Fruit fly (Drosophila melanogaster) whole organism: ENCODE results near the gene Nct.
A peak's percentile ranks its signal among the peaks of the same experiment; 100 is the strongest.

ENCODE experiments used
- CG8478 ChIP-seq: fragments of >200 bp; optimal IDR thresholded peaks from 2 replicates; lab custom pipeline; 2018; ENCODE audit warnings: inconsistent platforms
- Dll ChIP-seq: fragments of >200 bp; optimal IDR thresholded peaks from 2 replicates; lab custom pipeline; 2017
- EcR ChIP-seq, 2 experiments: fragments of >200 bp; optimal IDR thresholded peaks; 2 replicates each; lab custom pipeline; 2017; ENCODE audit warnings: missing biosample characterization in 2 of 2, missing genetic modification characterization in 2 of 2, missing genetic modification reagents in 2 of 2
- pan ChIP-seq: fragments of >200 bp; optimal IDR thresholded peaks from 2 replicates; lab custom pipeline; 2017
- psq ChIP-seq: fragments of >200 bp; optimal IDR thresholded peaks from 2 replicates; lab custom pipeline; 2017
- usp ChIP-seq: fragments of >200 bp; optimal IDR thresholded peaks from 2 replicates; lab custom pipeline; 2017; ENCODE audit warnings: missing biosample characterization, missing genetic modification characterization, mixed read lengths

The Nct gene

DNA sequence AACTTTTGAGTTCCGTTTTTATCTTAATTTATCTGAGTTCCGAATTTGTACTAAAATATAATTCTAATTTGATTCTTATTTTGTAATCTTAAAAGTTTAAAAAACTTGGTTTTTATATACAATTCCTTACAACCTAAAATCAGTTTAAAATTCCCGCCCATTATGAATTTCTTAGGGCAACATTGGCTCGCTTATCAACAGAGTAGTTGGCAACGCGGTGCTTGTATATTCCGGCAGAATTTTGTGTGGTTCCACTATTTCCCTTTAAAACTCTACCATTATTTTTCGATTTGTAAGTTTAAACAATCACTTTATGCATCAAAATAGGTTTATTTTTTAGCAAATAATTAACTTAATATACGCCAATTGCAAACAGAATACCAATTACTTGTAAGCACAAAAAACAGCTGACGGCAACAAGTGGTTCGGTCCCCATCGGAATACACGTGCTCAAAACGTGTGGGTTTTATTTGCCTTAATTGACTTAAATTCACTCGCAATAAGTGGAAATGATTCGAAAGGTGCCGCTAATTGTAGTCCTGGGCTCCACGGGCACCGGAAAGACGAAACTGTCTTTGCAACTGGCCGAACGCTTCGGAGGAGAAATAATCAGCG is 25.5 kb downstream of the Nct start, which contains the start of the genes CG11089 and CG31381:
TSS of gene CG11089 (plus strand) at position 203 of the 615 bp plus-strand sequence.
TSS of gene CG31381 (plus strand) at position 203 of the 615 bp plus-strand sequence.
- TF ChIP-seq usp = no peak
- no peak for TF ChIP-seq CG8478
- TF ChIP-seq Dll (lab: Kevin White, UChicago) = no peak
- TF ChIP-seq pan = no peak
- no peak for TF ChIP-seq EcR (GFP tag; optimal IDR thresholded peaks at IDR 0.05; lab: Kevin White, UChicago)
- no peak for TF ChIP-seq psq (lab: Kevin White, UChicago)

DNA sequence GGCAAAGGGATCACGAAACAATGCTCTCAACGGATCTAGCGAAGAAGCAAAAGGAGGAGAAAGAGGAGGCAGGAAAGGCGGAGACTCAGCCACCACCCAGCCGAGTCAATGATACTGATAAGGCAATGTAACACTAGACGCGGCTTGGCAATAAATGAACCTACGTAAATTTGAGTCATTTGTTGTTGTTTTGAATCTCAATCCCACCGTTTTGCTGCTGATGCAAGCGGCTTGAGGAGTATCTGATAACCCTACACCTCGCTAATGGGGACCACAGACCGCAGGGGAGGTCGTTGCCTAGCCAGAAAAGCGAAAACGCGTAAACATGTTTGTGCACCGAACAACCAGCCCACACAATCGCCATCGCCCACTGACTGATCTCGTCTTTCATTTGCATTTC is 27.3 kb downstream of the Nct start:
- TF ChIP-seq usp = no peak
- TF ChIP-seq CG8478 = no peak

DNA sequence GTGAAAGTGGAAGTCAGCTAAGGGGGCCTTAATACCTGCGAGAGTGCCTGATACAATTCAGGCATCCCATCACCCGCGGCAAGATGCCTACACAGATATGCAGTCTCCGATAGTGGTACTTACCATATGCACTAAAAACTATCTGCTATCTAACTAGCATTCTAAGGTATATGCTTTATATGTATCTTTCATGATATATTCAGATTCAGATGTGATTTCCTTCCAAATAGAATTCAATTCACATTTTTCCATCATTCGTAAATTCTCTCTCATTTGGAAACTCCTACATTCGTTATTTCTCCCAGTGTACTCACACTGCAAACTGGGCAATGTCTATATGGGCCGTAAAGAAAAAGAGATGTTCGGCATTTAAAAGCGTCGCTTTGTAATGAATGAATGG is 35.1 kb downstream of the Nct start:
- TF ChIP-seq EcR (GFP tag; optimal IDR thresholded peaks at IDR 0.05; lab: Kevin White, UChicago) (no peak), pan (no peak), usp (no peak), psq (lab: Kevin White, UChicago) (no peak), Dll (lab: Kevin White, UChicago) (no peak), CG8478 (no peak)

DNA sequence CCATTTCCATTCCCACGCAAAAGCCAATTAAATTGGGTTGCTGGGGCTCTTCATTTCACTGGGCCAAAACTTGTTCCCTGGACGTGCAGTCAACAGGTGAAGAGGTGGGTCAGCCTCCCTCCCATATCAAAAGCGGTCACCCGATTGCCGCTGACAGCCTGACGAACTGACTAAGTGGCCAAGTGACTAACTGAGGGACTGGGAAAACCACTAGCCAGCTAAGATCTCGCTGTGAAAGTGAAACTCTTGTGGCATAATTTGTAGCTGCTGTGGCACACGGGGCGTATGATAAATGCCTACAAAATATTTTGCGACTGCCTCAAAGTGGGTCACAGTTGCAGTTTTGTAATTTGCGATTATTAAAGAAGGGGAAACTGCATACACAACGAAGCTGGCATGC is 37.0 kb downstream of the Nct start:
- TF ChIP-seq usp (no peak), CG8478 (no peak), Dll (lab: Kevin White, UChicago) (no peak), psq (lab: Kevin White, UChicago) (no peak), pan (no peak), EcR (GFP tag; optimal IDR thresholded peaks at IDR 0.05; lab: Kevin White, UChicago) (no peak)

- TF ChIP-seq EcR (GFP tag; optimal IDR thresholded peaks at IDR 0.05; lab: Kevin White, UChicago) (no peak), psq (lab: Kevin White, UChicago) (no peak), pan (no peak), Dll (lab: Kevin White, UChicago) (no peak), CG8478 (no peak), usp (no peak)
Measured at dm6 chr3R:24889303-24889892, 38.0 kb downstream of the Nct start.

- no peak for TF ChIP-seq psq (lab: Kevin White, UChicago)
- no peak for TF ChIP-seq pan
- no peak for TF ChIP-seq CG8478
- no peak for TF ChIP-seq EcR (GFP tag; optimal IDR thresholded peaks at IDR 0.05; lab: Kevin White, UChicago)
- no peak for TF ChIP-seq Dll (lab: Kevin White, UChicago)
- no peak for TF ChIP-seq usp
Measured at dm6 chr3R:24890217-24890616, 38.8 kb downstream of the Nct start.

DNA sequence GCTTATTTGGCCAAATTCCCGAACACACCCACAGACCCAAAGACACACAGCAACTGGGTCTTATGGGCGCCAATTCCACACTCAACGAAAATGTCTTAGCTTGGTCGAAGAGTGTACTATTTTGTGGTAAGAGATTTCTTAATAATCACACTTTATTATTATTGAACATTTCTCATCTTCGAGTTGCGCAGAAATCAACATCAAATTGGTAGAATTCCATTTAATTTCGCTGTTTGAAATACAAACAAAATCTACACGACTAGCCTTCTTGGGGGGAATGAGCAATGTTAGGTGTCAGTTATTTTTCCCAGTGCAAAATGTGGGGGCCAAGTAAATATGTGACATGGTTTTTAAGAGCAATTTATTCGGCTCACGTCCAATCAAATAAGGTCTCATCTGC is 39.5 kb downstream of the Nct start:
- TF ChIP-seq usp (no peak), EcR (GFP tag; optimal IDR thresholded peaks at IDR 0.05; lab: Kevin White, UChicago) (no peak), CG8478 (no peak), pan (no peak), Dll (lab: Kevin White, UChicago) (no peak), psq (lab: Kevin White, UChicago) (no peak)

DNA sequence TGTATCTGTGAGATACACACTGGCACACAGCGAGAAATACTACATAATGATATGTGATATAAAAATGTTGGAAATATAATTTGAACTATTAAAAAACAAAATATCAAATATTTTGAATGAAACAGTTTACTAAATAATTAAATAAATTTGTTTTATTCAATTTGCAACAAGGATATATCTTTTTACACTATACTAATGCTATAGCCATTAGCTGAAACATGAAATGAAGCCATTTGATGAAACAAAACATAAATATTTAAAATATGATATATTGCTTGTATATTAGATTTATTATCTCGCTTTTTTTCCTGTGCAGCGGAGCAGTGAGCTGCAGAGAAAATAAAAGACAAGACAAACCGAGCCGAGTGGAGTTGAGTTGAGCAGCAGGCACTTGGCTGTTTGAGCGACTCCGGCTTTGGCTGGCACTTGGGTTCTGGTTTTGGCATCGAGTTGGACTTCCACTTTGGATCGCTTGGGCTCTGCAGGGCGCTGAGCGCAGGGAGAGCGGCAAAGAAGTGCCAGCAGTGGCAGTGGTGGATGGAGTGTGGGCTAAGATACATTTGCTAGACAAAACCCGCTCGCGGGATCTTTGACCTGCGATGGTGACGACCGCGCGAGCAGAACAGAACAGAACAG is 42.0 kb downstream of the Nct start:
- peak in 1 of 2 experiments; percentile 86 for TF ChIP-seq EcR (GFP tag; optimal IDR thresholded peaks at IDR 0.05; lab: Kevin White, UChicago)
- TF ChIP-seq CG8478 = no peak

dm6 chr3R:24894419-24895206 is 43.2 kb downstream of the Nct start, which contains the start of the genes CG31121 and CG11069:
Gene CG31121 (minus strand): TSS chr3R:24894605.
Gene CG11069 (plus strand): TSS chr3R:24894742.
- TF ChIP-seq Dll (lab: Kevin White, UChicago) = no peak
- TF ChIP-seq usp = no peak
- no peak for TF ChIP-seq pan
- TF ChIP-seq CG8478 = no peak
- TF ChIP-seq EcR (GFP tag; optimal IDR thresholded peaks at IDR 0.05; lab: Kevin White, UChicago) = no peak
- no peak for TF ChIP-seq psq (lab: Kevin White, UChicago)

dm6 chr3R:24900816-24901215 is 49.4 kb downstream of the Nct start, which contains the start of gene CG10845:
Gene CG10845 (plus strand): TSS chr3R:24901116.
- TF ChIP-seq pan (no peak), EcR (GFP tag; optimal IDR thresholded peaks at IDR 0.05; lab: Kevin White, UChicago) (no peak)
